Worm (Caenorhabditis elegans): ENCODE measurements around the gene B0403.5.

ce11 chrX:7061265-7061664 is 3.7 kb downstream of the B0403.5 start:
- TF ChIP-seq unc-62 (GFP tag; optimal IDR thresholded peaks at IDR 0.05), result no peak
- no peak for TF ChIP-seq nhr-11 (tag; optimal IDR thresholded peaks at IDR 0.05)
- TF ChIP-seq F16B12.6 (tag; optimal IDR thresholded peaks at IDR 0.05), result no peak
- TF ChIP-seq ama-1 (optimal IDR thresholded peaks at IDR 0.05), result no peak
- no peak for TF ChIP-seq vab-15 (tag; optimal IDR thresholded peaks at IDR 0.05)
- TF ChIP-seq lin-15B (tag; optimal IDR thresholded peaks at IDR 0.05), result no peak
- no peak for TF ChIP-seq egl-27 (tag; optimal IDR thresholded peaks at IDR 0.05)
